Worm (Caenorhabditis elegans): Measurements from ENCODE around the gene ZK177.9.
"Not testable (repeated sequence)": the region's sequence is repeated elsewhere in the genome, so short reads cannot be mapped to it uniquely, and the experiment has no call there.

The ZK177.9 gene

DNA sequence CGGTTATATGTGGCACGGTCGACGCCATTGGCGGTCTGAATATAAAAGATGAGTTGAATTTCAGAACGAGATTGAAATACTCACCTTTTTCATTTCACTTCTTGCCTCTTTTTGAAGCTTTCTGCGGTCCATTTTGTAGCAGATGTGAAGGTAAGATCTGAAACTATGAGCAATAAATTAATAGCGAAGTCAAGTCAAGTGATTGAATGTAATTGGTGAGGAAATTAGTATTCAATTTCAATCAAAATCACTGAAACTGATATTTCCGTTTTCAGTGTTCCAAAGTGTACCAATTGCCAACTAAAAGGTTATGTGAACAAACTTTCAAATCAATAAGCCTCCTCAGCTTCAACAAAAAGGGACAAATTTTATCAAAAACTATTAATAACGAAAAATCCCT, 24.1 kb upstream of the ZK177.9 start, which contains the start of gene C17C3.24:
TSS of gene C17C3.24 (minus strand) at position 101 of the 400 bp plus-strand sequence.
- TF ChIP-seq bed-3 (GFP tag; optimal IDR thresholded peaks at IDR 0.05) (no peak), ceh-39 (tag; optimal IDR thresholded peaks at IDR 0.05) (no peak), lin-13 (tag; optimal IDR thresholded peaks at IDR 0.05) (no peak), sem-2 (GFP tag; optimal IDR thresholded peaks at IDR 0.05) (no peak), nhr-12 (tag; optimal IDR thresholded peaks at IDR 0.05) (no peak), unc-120 (tag; optimal IDR thresholded peaks at IDR 0.05; ENCODE audit: poor library complexity, severe bottlenecking) (no peak), unc-62 (GFP tag; optimal IDR thresholded peaks at IDR 0.05) (no peak), unc-39 (tag; optimal IDR thresholded peaks at IDR 0.05) (no peak), M03D4.4 (tag; optimal IDR thresholded peaks at IDR 0.05) (no peak), zip-8 (tag; optimal IDR thresholded peaks at IDR 0.05) (no peak)

DNA sequence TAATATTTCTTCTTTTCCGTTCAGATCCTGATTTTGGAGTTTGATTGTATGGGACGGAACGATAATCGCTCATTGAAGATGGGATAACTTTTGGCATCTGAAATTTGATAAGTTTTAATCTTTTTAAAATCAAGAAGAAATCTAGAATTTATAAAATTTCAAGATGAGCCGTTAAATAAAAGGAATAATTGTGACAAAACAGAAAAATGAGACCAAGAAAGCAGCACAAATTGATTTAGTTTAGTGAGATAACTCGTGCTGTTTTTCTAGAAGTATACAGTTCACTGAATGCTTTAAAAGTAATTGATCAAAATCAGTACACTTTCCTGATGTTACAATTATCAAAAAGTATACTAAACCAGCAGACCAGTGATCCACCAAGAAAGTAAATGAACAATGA, 22.6 kb upstream of the ZK177.9 start, which contains the start of gene hlh-27:
TSS of gene hlh-27 (minus strand) at position 101 of the 400 bp plus-strand sequence.
- not testable (repeated sequence) for TF ChIP-seq ceh-83 (GFP tag; optimal IDR thresholded peaks at IDR 0.05); ham-2 (GFP tag; optimal IDR thresholded peaks at IDR 0.05); ceh-39 (tag; optimal IDR thresholded peaks at IDR 0.05)

DNA sequence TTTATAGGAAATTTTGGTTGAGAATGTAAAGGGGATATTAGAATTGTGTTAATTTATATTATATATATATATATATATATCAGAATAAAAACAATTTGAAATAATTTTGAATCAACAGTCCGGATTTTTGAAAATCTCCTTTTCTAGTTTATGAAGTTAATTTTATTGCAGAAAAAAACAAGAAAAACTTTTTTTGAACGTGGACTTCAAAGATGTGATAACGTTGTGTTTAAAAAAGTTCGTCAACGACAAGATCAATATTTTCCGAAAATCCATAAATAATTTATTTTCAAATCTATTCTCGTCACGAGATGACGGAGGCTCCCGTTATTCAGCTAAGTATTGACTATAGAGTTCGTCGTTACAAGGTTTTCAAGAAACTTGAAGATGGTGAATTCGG, 20.0 kb upstream of the ZK177.9 start, which contains the start of gene C17C3.11:
TSS of gene C17C3.11 (plus strand) at position 301 of the 400 bp plus-strand sequence.
- TF ChIP-seq unc-62 (GFP tag; optimal IDR thresholded peaks at IDR 0.05) (no peak), ces-1 (GFP tag; optimal IDR thresholded peaks at IDR 0.05) (no peak), zip-8 (tag; optimal IDR thresholded peaks at IDR 0.05) (no peak), sem-2 (GFP tag; optimal IDR thresholded peaks at IDR 0.05) (no peak), flh-1 (GFP tag; optimal IDR thresholded peaks at IDR 0.05) (no peak), nhr-12 (tag; optimal IDR thresholded peaks at IDR 0.05) (no peak), nhr-28 (tag; optimal IDR thresholded peaks at IDR 0.05) (no peak), blmp-1 (tag; optimal IDR thresholded peaks at IDR 0.05) (no peak), ceh-83 (GFP tag; optimal IDR thresholded peaks at IDR 0.05) (no peak), ham-2 (GFP tag; optimal IDR thresholded peaks at IDR 0.05) (no peak), nhr-2 (tag; optimal IDR thresholded peaks at IDR 0.05) (no peak), unc-39 (tag; optimal IDR thresholded peaks at IDR 0.05) (no peak), ceh-43 (GFP tag; optimal IDR thresholded peaks at IDR 0.05) (no peak), ztf-11 (tag; optimal IDR thresholded peaks at IDR 0.05) (no peak), lin-13 (tag; optimal IDR thresholded peaks at IDR 0.05) (no peak)

DNA sequence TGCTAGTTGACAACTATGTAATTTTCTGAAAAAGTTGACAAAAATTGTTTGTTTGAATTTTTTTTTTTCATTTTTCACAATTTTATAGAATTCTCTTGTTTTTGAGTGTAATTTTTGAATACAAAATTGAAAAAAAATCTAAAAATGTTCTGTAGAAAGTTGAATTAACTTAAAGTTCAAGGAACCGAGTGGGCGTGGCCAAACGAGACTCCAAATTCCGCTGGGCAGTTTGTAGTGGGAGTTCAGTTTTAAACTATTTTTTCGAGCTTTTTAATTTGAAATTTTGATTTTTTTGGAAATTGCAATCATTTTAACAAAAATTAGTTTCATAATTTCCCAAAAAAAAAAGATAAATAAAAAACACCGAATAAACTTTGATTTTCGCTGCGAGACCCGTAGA, 19.5 kb upstream of the ZK177.9 start:
- TF ChIP-seq ceh-83 (GFP tag; optimal IDR thresholded peaks at IDR 0.05): no peak
- TF ChIP-seq elt-3 (tag; optimal IDR thresholded peaks at IDR 0.05): no peak
- TF ChIP-seq M03D4.4 (tag; optimal IDR thresholded peaks at IDR 0.05): no peak
- TF ChIP-seq unc-62 (GFP tag; optimal IDR thresholded peaks at IDR 0.05): no peak
- no peak for TF ChIP-seq elt-1 (tag; optimal IDR thresholded peaks at IDR 0.05; ENCODE audit: borderline replicate concordance, insufficient read depth)
- no peak for TF ChIP-seq tbx-8 (GFP tag; optimal IDR thresholded peaks at IDR 0.05)
- no peak for TF ChIP-seq hlh-1 (tag; optimal IDR thresholded peaks at IDR 0.05)

DNA sequence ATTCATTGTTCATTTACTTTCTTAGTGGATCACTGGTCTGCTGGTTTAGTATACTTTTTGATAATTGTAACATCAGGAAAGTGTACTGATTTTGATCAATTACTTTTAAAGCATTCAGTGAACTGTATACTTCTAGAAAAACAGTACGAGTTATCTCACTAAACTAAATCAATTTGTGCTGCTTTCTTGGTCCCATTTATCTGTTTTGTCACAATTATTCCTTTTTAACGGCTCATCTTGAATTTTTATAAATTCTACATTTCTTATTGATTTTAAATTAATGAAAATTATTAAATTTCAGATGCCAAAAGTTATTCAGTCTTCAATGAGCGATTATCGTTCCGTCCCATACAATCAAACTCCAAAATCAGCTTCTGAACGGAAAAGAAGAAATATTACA, 17.4 kb upstream of the ZK177.9 start, which contains the start of gene hlh-25:
TSS of gene hlh-25 (plus strand) at position 301 of the 400 bp plus-strand sequence.
- TF ChIP-seq mab-5 (tag; optimal IDR thresholded peaks at IDR 0.05); lin-32 (GFP tag; optimal IDR thresholded peaks at IDR 0.05); nhr-76 (tag; optimal IDR thresholded peaks at IDR 0.05): not testable (repeated sequence)

DNA sequence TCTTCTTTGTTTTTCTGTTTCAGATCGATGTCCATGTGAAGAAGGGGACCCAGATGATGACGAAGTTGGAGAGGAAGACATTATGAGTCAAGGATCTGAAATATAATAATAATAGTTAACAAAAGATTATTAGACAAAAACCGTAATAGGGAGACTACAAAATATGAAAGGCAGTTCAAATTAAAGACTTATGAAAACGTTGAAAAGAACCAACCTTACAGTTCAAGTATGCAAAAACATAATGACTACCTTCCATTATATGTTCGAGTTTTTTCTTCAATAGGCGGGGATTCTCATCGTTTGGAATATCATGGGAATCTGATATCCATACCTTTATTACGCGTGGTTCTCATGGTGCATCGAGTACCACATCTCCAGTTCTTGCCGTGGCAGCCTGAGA, 16.1 kb upstream of the ZK177.9 start, which contains the start of gene hlh-26:
TSS of gene hlh-26 (minus strand) at position 101 of the 400 bp plus-strand sequence.
- TF ChIP-seq pha-4 (tag; optimal IDR thresholded peaks at IDR 0.05) (no peak), nhr-2 (tag; optimal IDR thresholded peaks at IDR 0.05) (no peak), nhr-28 (tag; optimal IDR thresholded peaks at IDR 0.05) (no peak), elt-1 (tag; optimal IDR thresholded peaks at IDR 0.05; ENCODE audit: borderline replicate concordance, insufficient read depth) (no peak), nhr-12 (tag; optimal IDR thresholded peaks at IDR 0.05) (no peak), ceh-39 (tag; optimal IDR thresholded peaks at IDR 0.05) (no peak), lsy-2 (tag; optimal IDR thresholded peaks at IDR 0.05) (no peak), elt-3 (tag; optimal IDR thresholded peaks at IDR 0.05) (no peak), ceh-43 (GFP tag; optimal IDR thresholded peaks at IDR 0.05) (no peak), cnd-1 (tag; optimal IDR thresholded peaks at IDR 0.05) (no peak), hlh-1 (tag; optimal IDR thresholded peaks at IDR 0.05) (no peak)

Measured in whole organism, mixed stage, embryonic.